Worm (Caenorhabditis elegans): Measurements from ENCODE around the gene sup-26.

sup-26 gene

DNA sequence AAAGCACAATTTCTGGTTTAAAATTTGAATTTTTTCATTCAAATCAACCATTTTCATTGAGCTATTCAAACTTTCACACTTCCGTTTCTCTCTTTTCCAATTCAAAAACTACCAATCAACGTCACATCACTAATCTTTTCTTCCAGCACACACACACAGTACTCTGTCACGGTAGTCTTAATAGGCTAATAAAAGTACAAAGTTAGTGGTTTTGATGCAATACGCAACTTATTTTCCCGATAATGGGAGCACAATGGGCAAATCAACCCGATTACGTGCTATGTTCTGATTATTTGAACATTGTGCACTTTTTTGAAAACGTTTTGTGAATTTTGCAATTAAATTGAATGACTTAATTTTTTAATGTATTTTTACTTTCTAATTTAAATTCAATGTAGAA, 52.7 kb downstream of the sup-26 start:
- no peak for TF ChIP-seq ref-1 (GFP tag; conservative IDR thresholded peaks at IDR 0.05)
- no peak for TF ChIP-seq tab-1 (GFP tag; IDR thresholded peaks at IDR 0.05)
- TF ChIP-seq med-1 (GFP tag; optimal IDR thresholded peaks at IDR 0.05; ENCODE audit: insufficient read depth): no peak
- TF ChIP-seq T22C8.4 (GFP tag; IDR thresholded peaks at IDR 0.05): no peak
- TF ChIP-seq cog-1 (tag; optimal IDR thresholded peaks at IDR 0.05): no peak
- TF ChIP-seq flt-1 (GFP tag; IDR thresholded peaks at IDR 0.05): no peak
- TF ChIP-seq ztf-29 (GFP tag; IDR thresholded peaks at IDR 0.05): no peak
- no peak for TF ChIP-seq klf-2 (GFP tag; conservative IDR thresholded peaks at IDR 0.05)
- TF ChIP-seq ztf-23 (GFP tag; IDR thresholded peaks at IDR 0.05): no peak

Data from whole organism, midembryonic.